Worm (Caenorhabditis elegans) whole organism, early embryonic: ENCODE data around the gene gna-1.

Experiments used
- F13C5.2 ChIP-seq: sonication (generic microtip); optimal IDR thresholded peaks from 2 replicates; lab custom pipeline; 2017; ENCODE audit warnings: mild to moderate bottlenecking, missing genetic modification characterization, inconsistent platforms, missing compliant biosample characterization
- aly-1 ChIP-seq: sonication (generic microtip); optimal IDR thresholded peaks from 2 replicates; lab custom pipeline; 2016; ENCODE audit warnings: missing genetic modification characterization, missing compliant biosample characterization
- ama-1 ChIP-seq: fragments of 150-350 bp; optimal IDR thresholded peaks from 2 replicates; lab custom pipeline; 2014
- ets-7 ChIP-seq: sonication (generic microtip); optimal IDR thresholded peaks from 2 replicates; lab custom pipeline; 2016; ENCODE audit warnings: missing genotype, missing genetic modification characterization, missing compliant biosample characterization
- flt-1 ChIP-seq: fragments of 200-800 bp; sonication (Bioruptor generic); IDR thresholded peaks from 2 replicates; pipeline ENCODE4 v1.3.6; 2022; ENCODE audit warnings: missing genetic modification characterization, missing compliant biosample characterization
- hmbx-1 ChIP-seq: sonication (generic microtip); optimal IDR thresholded peaks from 2 replicates; lab custom pipeline; 2016; ENCODE audit warnings: mild to moderate bottlenecking, missing genetic modification characterization, missing compliant biosample characterization
- hnd-1 ChIP-seq: sonication (generic microtip); optimal IDR thresholded peaks from 2 replicates; lab custom pipeline; 2016; ENCODE audit warnings: missing genetic modification characterization, missing compliant biosample characterization
- scrt-1 ChIP-seq: fragments of 200-800 bp; sonication (Bioruptor generic); IDR thresholded peaks from 2 replicates; pipeline ENCODE4 v1.3.6; 2022; ENCODE audit warnings: missing genetic modification characterization, missing compliant biosample characterization
- tbx-11 ChIP-seq: fragments of 200-800 bp; sonication (Bioruptor generic); IDR thresholded peaks from 2 replicates; pipeline ENCODE4 v1.3.6; 2022; ENCODE audit warnings: missing genetic modification characterization, missing compliant biosample characterization

- TF ChIP-seq scrt-1 (GFP tag; lab: Robert Waterston, UW) (no peak), hmbx-1 (no peak), ama-1 (lab: Kevin White, UChicago) (no peak), tbx-11 (no peak), aly-1 (tag; lab: Kevin White, UChicago) (no peak), hnd-1 (tag; lab: Kevin White, UChicago) (no peak), flt-1 (no peak), ets-7 (tag; lab: Kevin White, UChicago) (no peak), F13C5.2 (tag; lab: Kevin White, UChicago) (no peak)
These were observed 49.7 kb downstream of the gna-1 start, which contains the start of gene ric-4 for ce11 chrV:10270214-10270613.
